Fruit fly (Drosophila melanogaster) whole organism, wandering third instar larva: ENCODE data around the gene CG17768.

Experiments
- Abd-B ChIP-seq: fragments of >200 bp; optimal IDR thresholded peaks from 2 replicates; lab custom pipeline; 2017; ENCODE audit warnings: missing biosample characterization, missing genetic modification characterization
- CG32264 ChIP-seq: fragments of 200-800 bp; sonication (Bioruptor generic); optimal IDR thresholded peaks from 2 replicates; lab custom pipeline; 2016; ENCODE audit warnings: missing biosample characterization, missing genetic modification characterization
- CG9705 ChIP-seq: fragments of 200-800 bp; sonication (Bioruptor generic); optimal IDR thresholded peaks from 2 replicates; lab custom pipeline; 2018; ENCODE audit warnings: missing biosample characterization, mild to moderate bottlenecking, missing genetic modification characterization
- CrebA ChIP-seq: fragments of 200-800 bp; sonication (Bioruptor generic); optimal IDR thresholded peaks from 2 replicates; lab custom pipeline; 2016; ENCODE audit warnings: missing biosample characterization, mild to moderate bottlenecking, missing genetic modification characterization, borderline replicate concordance
- Dif ChIP-seq: fragments of 200-275, 200-300 bp; sonication (Bioruptor generic); optimal IDR thresholded peaks from 2 replicates; lab custom pipeline; 2018; ENCODE audit warnings: missing biosample characterization, missing genetic modification characterization; ENCODE audit not compliant: partially characterized antibody
- Hnf4 ChIP-seq: fragments of 200-800 bp; sonication (Bioruptor generic); optimal IDR thresholded peaks from 2 replicates; lab custom pipeline; 2016; ENCODE audit warnings: missing biosample characterization, mild to moderate bottlenecking, missing genetic modification characterization
- Hr78 ChIP-seq: fragments of >200 bp; optimal IDR thresholded peaks from 2 replicates; lab custom pipeline; 2017; ENCODE audit warnings: missing biosample characterization, missing genetic modification characterization
- Hr83 ChIP-seq: fragments of 200-300 bp; sonication (Bioruptor generic); optimal IDR thresholded peaks from 2 replicates; lab custom pipeline; 2016; ENCODE audit warnings: missing biosample characterization, mild to moderate bottlenecking, missing genetic modification characterization, moderate library complexity; ENCODE audit not compliant: poor library complexity, severe bottlenecking
- Jra ChIP-seq: sonication (Bioruptor generic); optimal IDR thresholded peaks from 2 replicates; lab custom pipeline; 2016; ENCODE audit warnings: missing biosample characterization, missing genetic modification characterization
- Mio ChIP-seq: sonication (Bioruptor generic); optimal IDR thresholded peaks from 2 replicates; lab custom pipeline; 2016; ENCODE audit warnings: missing biosample characterization, missing genetic modification characterization
- Myc ChIP-seq: fragments of >200 bp; optimal IDR thresholded peaks from 2 replicates; lab custom pipeline; 2017
- N ChIP-seq: fragments of >200 bp; optimal IDR thresholded peaks from 2 replicates; lab custom pipeline; 2018; ENCODE audit warnings: missing biosample characterization, missing external identifiers, missing genetic modification characterization
- OdsH ChIP-seq: fragments of 200-800 bp; sonication (Bioruptor generic); optimal IDR thresholded peaks from 2 replicates; lab custom pipeline; 2016; ENCODE audit warnings: missing biosample characterization, mild to moderate bottlenecking, missing genetic modification characterization
- Rel ChIP-seq, 2 experiments: fragments of 200-800 bp; sonication (Bioruptor generic) in 1 of 2; optimal IDR thresholded peaks; 2 replicates in 1 of 2; 3 replicates in 1 of 2; lab custom pipeline; 2016 to 2019; ENCODE audit warnings: mild to moderate bottlenecking in 2 of 2, missing biosample characterization in 2 of 2, missing genetic modification characterization in 2 of 2, moderate library complexity in 1 of 2
- Sp1 ChIP-seq: fragments of 200-800 bp; sonication (Bioruptor generic); optimal IDR thresholded peaks from 3 replicates; lab custom pipeline; 2019; ENCODE audit warnings: missing biosample characterization, mild to moderate bottlenecking, missing genetic modification characterization, moderate library complexity
- brk ChIP-seq: fragments of 200-800 bp; sonication (Bioruptor generic); optimal IDR thresholded peaks from 2 replicates; lab custom pipeline; 2016; ENCODE audit warnings: missing biosample characterization, mild to moderate bottlenecking, missing genetic modification characterization
- dl ChIP-seq, 2 experiments: fragments of 175-275, 200-275 bp in 1 of 2; fragments of 200-275 bp in 1 of 2; sonication (Bioruptor generic); optimal IDR thresholded peaks; lab custom pipeline; 2018; ENCODE audit warnings: mild to moderate bottlenecking in 2 of 2, missing biosample characterization in 2 of 2, missing genetic modification characterization in 2 of 2, moderate library complexity in 2 of 2; ENCODE audit not compliant: partially characterized antibody in 2 of 2, insufficient read depth in 1 of 2
- dmrt93B ChIP-seq: fragments of 200-800 bp; sonication (Bioruptor generic); optimal IDR thresholded peaks from 2 replicates; lab custom pipeline; 2018; ENCODE audit warnings: missing biosample characterization, mild to moderate bottlenecking, missing genetic modification characterization
- dsf ChIP-seq: sonication (Bioruptor generic); optimal IDR thresholded peaks from 2 replicates; lab custom pipeline; 2016; ENCODE audit warnings: missing biosample characterization, missing genetic modification characterization, borderline replicate concordance
- ey ChIP-seq: fragments of 200-800 bp; sonication (Bioruptor generic); optimal IDR thresholded peaks from 2 replicates; lab custom pipeline; 2016; ENCODE audit warnings: missing biosample characterization, missing genetic modification characterization
- foxo ChIP-seq, 2 experiments: fragments of 200-800 bp; sonication (Bioruptor generic); optimal IDR thresholded peaks; 2 replicates in 1 of 2; 3 replicates in 1 of 2; lab custom pipeline; 2016 to 2017; ENCODE audit warnings: missing biosample characterization in 2 of 2, missing genetic modification characterization in 2 of 2
- fru ChIP-seq: fragments of 200-800 bp; sonication (Bioruptor generic); optimal IDR thresholded peaks from 3 replicates; lab custom pipeline; 2016; ENCODE audit warnings: missing biosample characterization, mild to moderate bottlenecking, missing genetic modification characterization
- h ChIP-seq: fragments of 200-800 bp; sonication (Bioruptor generic); optimal IDR thresholded peaks from 3 replicates; lab custom pipeline; 2016; ENCODE audit warnings: missing biosample characterization, mild to moderate bottlenecking, missing genetic modification characterization
- jim ChIP-seq: fragments of 175-275, 200-325 bp; sonication (Bioruptor generic); optimal IDR thresholded peaks from 2 replicates; lab custom pipeline; 2016; ENCODE audit warnings: missing biosample characterization, mild to moderate bottlenecking, missing genetic modification characterization
- lola ChIP-seq: fragments of >200 bp; optimal IDR thresholded peaks from 2 replicates; lab custom pipeline; 2017; ENCODE audit warnings: missing biosample characterization, missing genetic modification characterization
- pan ChIP-seq: fragments of >200 bp; optimal IDR thresholded peaks from 2 replicates; lab custom pipeline; 2017
- psq ChIP-seq: fragments of 200-800 bp; sonication (Bioruptor generic); optimal IDR thresholded peaks from 3 replicates; lab custom pipeline; 2017; ENCODE audit warnings: missing biosample characterization, mild to moderate bottlenecking, missing genetic modification characterization, moderate library complexity
- rgr ChIP-seq: fragments of 200-800 bp; sonication (Bioruptor generic); optimal IDR thresholded peaks from 3 replicates; lab custom pipeline; 2016; ENCODE audit warnings: missing biosample characterization, mild to moderate bottlenecking, missing genetic modification characterization
- sv ChIP-seq: fragments of 200-800 bp; sonication (Bioruptor generic); optimal IDR thresholded peaks from 3 replicates; lab custom pipeline; 2016; ENCODE audit warnings: missing biosample characterization, missing genetic modification characterization
- woc ChIP-seq: sonication (Bioruptor generic); optimal IDR thresholded peaks from 2 replicates; lab custom pipeline; 2016; ENCODE audit warnings: missing biosample characterization, mild to moderate bottlenecking, missing genetic modification characterization

The CG17768 gene

dm6 chr2L:10426534-10427048 is 21.6 kb upstream of the CG17768 start, which contains the start of the genes SmB and KdelR:
TSS of gene SmB (minus strand) at chr2L:10426627.
TSS of gene KdelR (plus strand) at chr2L:10426887.
- TF ChIP-seq Mio (no peak), Jra (GFP tag; lab: Kevin White, UChicago) (peak; percentile 79), Hnf4 (GFP tag; lab: Kevin White, UChicago) (no peak), Sp1 (GFP tag; lab: Kevin White, UChicago) (peak; percentile 3), jim (GFP tag; lab: Kevin White, UChicago) (no peak), Rel (GFP tag; optimal IDR thresholded peaks at IDR 0.05; lab: Kevin White, UChicago) (no peak), Rel (tag; optimal IDR thresholded peaks at IDR 0.05; lab: Kevin White, UChicago) (no peak), foxo (GFP tag; optimal IDR thresholded peaks at IDR 0.05; lab: Kevin White, UChicago) (no peak), CG9705 (GFP tag; lab: Kevin White, UChicago) (no peak), Myc (lab: Kevin White, UChicago) (no peak), sv (GFP tag; lab: Kevin White, UChicago) (peak; percentile 10), Abd-B (no peak), ey (GFP tag; lab: Kevin White, UChicago) (peak; percentile 34), brk (GFP tag; lab: Kevin White, UChicago) (peak; percentile 42), Hr83 (GFP tag; lab: Kevin White, UChicago) (peak; percentile 23), h (no peak), woc (GFP tag; lab: Kevin White, UChicago) (peak; percentile 10), fru (no peak), dl (GFP tag; optimal IDR thresholded peaks at IDR 0.05; lab: Kevin White, UChicago; ENCODE audit: insufficient read depth in 1 of 2, partially characterized antibody in 2 of 2) (no peak), OdsH (GFP tag; lab: Kevin White, UChicago) (peak; percentile 44), psq (peak; percentile 44), dsf (peak; percentile 5)

dm6 chr2L:10425599-10425998 is 20.6 kb upstream of the CG17768 start:
- TF ChIP-seq Rel (GFP tag; optimal IDR thresholded peaks at IDR 0.05; lab: Kevin White, UChicago) (no peak), Rel (tag; optimal IDR thresholded peaks at IDR 0.05; lab: Kevin White, UChicago) (no peak), dsf (no peak), dmrt93B (GFP tag; lab: Kevin White, UChicago) (no peak), lola (GFP tag; lab: Kevin White, UChicago) (no peak)

dm6 chr2L:10422643-10423606 is 17.9 kb upstream of the CG17768 start, which contains the start of the genes pie and Wdfy2:
TSS of gene pie (minus strand) at chr2L:10422780.
TSS of gene Wdfy2 (plus strand) at chr2L:10423291.
- TF ChIP-seq CrebA (GFP tag; lab: Kevin White, UChicago), result no peak
- peak; percentile 83 for TF ChIP-seq Hr78 (GFP tag; lab: Kevin White, UChicago)
- TF ChIP-seq Myc (lab: Kevin White, UChicago), result no peak
- TF ChIP-seq woc (GFP tag; lab: Kevin White, UChicago), result peak; percentile 41
- TF ChIP-seq CG32264 (GFP tag; lab: Kevin White, UChicago), result no peak
- peak; percentile 99 for TF ChIP-seq N (GFP tag; lab: Kevin White, UChicago)
- no peak for TF ChIP-seq pan (lab: Kevin White, UChicago)
- TF ChIP-seq lola (GFP tag; lab: Kevin White, UChicago), result peak; percentile 79
- no peak for TF ChIP-seq Rel (GFP tag; optimal IDR thresholded peaks at IDR 0.05; lab: Kevin White, UChicago)
- peak; percentile 95 for TF ChIP-seq Rel (tag; optimal IDR thresholded peaks at IDR 0.05; lab: Kevin White, UChicago)

- no peak for TF ChIP-seq foxo (GFP tag; optimal IDR thresholded peaks at IDR 0.05; lab: Kevin White, UChicago)
- TF ChIP-seq dl (GFP tag; optimal IDR thresholded peaks at IDR 0.05; lab: Kevin White, UChicago; ENCODE audit: insufficient read depth in 1 of 2, partially characterized antibody in 2 of 2), result no peak
- TF ChIP-seq Jra (GFP tag; lab: Kevin White, UChicago), result no peak
- no peak for TF ChIP-seq rgr (GFP tag; lab: Kevin White, UChicago)
- no peak for TF ChIP-seq Dif
- TF ChIP-seq Myc (lab: Kevin White, UChicago), result no peak
- no peak for TF ChIP-seq Hr78 (GFP tag; lab: Kevin White, UChicago)
- TF ChIP-seq CrebA (GFP tag; lab: Kevin White, UChicago), result no peak
- no peak for TF ChIP-seq jim (GFP tag; lab: Kevin White, UChicago)
- no peak for TF ChIP-seq dsf
- no peak for TF ChIP-seq Hr83 (GFP tag; lab: Kevin White, UChicago)
- no peak for TF ChIP-seq Mio
- TF ChIP-seq Rel (GFP tag; optimal IDR thresholded peaks at IDR 0.05; lab: Kevin White, UChicago), result no peak
- TF ChIP-seq Rel (tag; optimal IDR thresholded peaks at IDR 0.05; lab: Kevin White, UChicago), result no peak
- no peak for TF ChIP-seq N (GFP tag; lab: Kevin White, UChicago)
Measured at dm6 chr2L:10418981-10419380, 14.0 kb upstream of the CG17768 start, which contains the start of gene RfC3. TSS of gene RfC3 (plus strand) at chr2L:10419190.
